Worm (Caenorhabditis elegans) whole organism, L1 larva: ENCODE measurements around the gene penr-1.
A peak's percentile ranks its signal among the peaks of the same experiment; 100 is the strongest.

Experiments
- C16A3.4 ChIP-seq: fragments of 150-350 bp; optimal IDR thresholded peaks from 2 replicates; lab custom pipeline; 2014; ENCODE audit warnings: missing biosample characterization, missing genetic modification characterization
- F16B12.6 ChIP-seq: fragments of 150-350 bp; optimal IDR thresholded peaks from 2 replicates; lab custom pipeline; 2014; ENCODE audit warnings: missing biosample characterization, missing genetic modification characterization
- alr-1 ChIP-seq: fragments of 200-800 bp; sonication (Bioruptor generic); optimal IDR thresholded peaks from 2 replicates; lab custom pipeline; 2018; ENCODE audit warnings: borderline replicate concordance, mild to moderate bottlenecking, missing genetic modification characterization, missing compliant biosample characterization
- aly-2 ChIP-seq: fragments of 150-350 bp; optimal IDR thresholded peaks from 2 replicates; lab custom pipeline; 2014; ENCODE audit warnings: missing biosample characterization, missing genetic modification characterization
- blmp-1 ChIP-seq: fragments of 150-350 bp; optimal IDR thresholded peaks from 2 replicates; lab custom pipeline; 2014; ENCODE audit warnings: missing biosample characterization, missing genetic modification characterization
- ceh-63 ChIP-seq: fragments of 200-800 bp; sonication (Bioruptor generic); optimal IDR thresholded peaks from 2 replicates; lab custom pipeline; 2018; ENCODE audit warnings: mild to moderate bottlenecking, missing genetic modification characterization, missing compliant biosample characterization
- ceh-82 ChIP-seq, 3 experiments: fragments of 150-350 bp in 1 of 3; sonication (generic microtip) in 2 of 3; optimal IDR thresholded peaks; 2 replicates each; lab custom pipeline; 2014 to 2017; ENCODE audit warnings: missing biosample characterization in 3 of 3, missing genetic modification characterization in 3 of 3
- ceh-88 ChIP-seq: fragments of 200-800 bp; sonication (Bioruptor generic); IDR thresholded peaks from 2 replicates; pipeline ENCODE4 v1.3.6; 2022; ENCODE audit warnings: missing genetic modification characterization, missing compliant biosample characterization
- ceh-90 ChIP-seq: sonication (generic microtip); optimal IDR thresholded peaks from 2 replicates; lab custom pipeline; 2016; ENCODE audit warnings: missing genetic modification characterization, missing compliant biosample characterization
- dpl-1 ChIP-seq, 3 experiments: fragments of 150-350 bp in 2 of 3; sonication (generic microtip) in 1 of 3; optimal IDR thresholded peaks; 2 replicates each; lab custom pipeline; 2014 to 2017; ENCODE audit warnings: missing biosample characterization in 3 of 3, missing genetic modification characterization in 3 of 3, missing genetic modification reagents in 3 of 3
- efl-3 ChIP-seq: fragments of 200-800 bp; sonication (Bioruptor generic); optimal IDR thresholded peaks from 2 replicates; lab custom pipeline; 2018; ENCODE audit warnings: mild to moderate bottlenecking, missing genetic modification characterization, missing compliant biosample characterization
- egl-13 ChIP-seq: sonication (generic microtip); optimal IDR thresholded peaks from 2 replicates; lab custom pipeline; 2016; ENCODE audit warnings: missing genotype, missing genetic modification reagents, missing genetic modification characterization, missing compliant biosample characterization
- egl-27 ChIP-seq, 2 experiments: fragments of 150-350 bp in 1 of 2; sonication (generic microtip); optimal IDR thresholded peaks; 3 replicates each; lab custom pipeline; 2017 to 2018; ENCODE audit warnings: missing biosample characterization in 2 of 2, missing genetic modification characterization in 2 of 2, missing genetic modification reagents in 2 of 2
- elt-2 ChIP-seq: sonication (generic microtip); optimal IDR thresholded peaks from 2 replicates; lab custom pipeline; 2016; ENCODE audit warnings: missing genetic modification characterization, mild to moderate bottlenecking, inconsistent platforms, missing compliant biosample characterization, missing genetic modification reagents
- ets-5 ChIP-seq: fragments of 200-800 bp; sonication (Bioruptor generic); IDR thresholded peaks from 2 replicates; pipeline ENCODE4 v1.3.6; 2022; ENCODE audit warnings: missing genetic modification characterization, missing compliant biosample characterization
- fkh-10 ChIP-seq: sonication (generic microtip); optimal IDR thresholded peaks from 2 replicates; lab custom pipeline; 2017; ENCODE audit warnings: missing biosample characterization, missing genetic modification reagents, missing genetic modification characterization
- fos-1 ChIP-seq: fragments of 150-350 bp; optimal IDR thresholded peaks from 2 replicates; lab custom pipeline; 2014; ENCODE audit warnings: missing biosample characterization, missing genetic modification characterization
- hlh-17 ChIP-seq: fragments of 200-800 bp; sonication (Bioruptor generic); optimal IDR thresholded peaks from 2 replicates; lab custom pipeline; 2018; ENCODE audit warnings: missing genetic modification characterization, mild to moderate bottlenecking, missing compliant biosample characterization, moderate library complexity, borderline replicate concordance
- hlh-4 ChIP-seq: sonication (generic microtip); optimal IDR thresholded peaks from 2 replicates; lab custom pipeline; 2016; ENCODE audit warnings: mild to moderate bottlenecking, missing genetic modification characterization, missing compliant biosample characterization
- irx-1 ChIP-seq: sonication (generic microtip); optimal IDR thresholded peaks from 2 replicates; lab custom pipeline; 2016; ENCODE audit warnings: missing genetic modification characterization, missing compliant biosample characterization
- isw-1 ChIP-seq: fragments of 200-800 bp; sonication (Bioruptor generic); IDR thresholded peaks from 2 replicates; pipeline ENCODE4 v1.3.6; 2022; ENCODE audit warnings: missing genetic modification characterization, missing compliant biosample characterization
- lin-13 ChIP-seq: fragments of 150-350 bp; optimal IDR thresholded peaks from 2 replicates; lab custom pipeline; 2014; ENCODE audit warnings: missing biosample characterization, missing genetic modification reagents, missing genetic modification characterization
- lin-14 ChIP-seq: fragments of 200-800 bp; sonication (Bioruptor generic); optimal IDR thresholded peaks from 2 replicates; lab custom pipeline; 2018; ENCODE audit warnings: mild to moderate bottlenecking, missing genetic modification characterization, moderate library complexity, missing compliant biosample characterization
- lin-15B ChIP-seq: fragments of 150-350 bp; sonication (generic microtip); optimal IDR thresholded peaks from 3 replicates; lab custom pipeline; 2014; ENCODE audit warnings: missing biosample characterization, missing genetic modification characterization
- lin-35 ChIP-seq, 2 experiments: fragments of 150-350 bp; optimal IDR thresholded peaks; 2 replicates each; lab custom pipeline; 2014; ENCODE audit warnings: missing biosample characterization in 2 of 2, missing genetic modification characterization in 2 of 2, missing genetic modification reagents in 2 of 2
- lir-3 ChIP-seq: sonication (generic microtip); optimal IDR thresholded peaks from 2 replicates; lab custom pipeline; 2016; ENCODE audit warnings: mild to moderate bottlenecking, missing genetic modification characterization, moderate library complexity, missing compliant biosample characterization; ENCODE audit not compliant: poor library complexity
- lsy-2 ChIP-seq, 2 experiments: fragments of 150-350 bp; optimal IDR thresholded peaks; 2 replicates each; lab custom pipeline; 2014; ENCODE audit warnings: missing biosample characterization in 2 of 2, missing genetic modification characterization in 2 of 2
- mdl-1 ChIP-seq, 2 experiments: fragments of 150-350 bp; optimal IDR thresholded peaks; 2 replicates each; lab custom pipeline; 2014 to 2017; ENCODE audit warnings: missing biosample characterization in 2 of 2, missing genetic modification characterization in 2 of 2, inconsistent platforms in 1 of 2
- mef-2 ChIP-seq: fragments of 150-350 bp; optimal IDR thresholded peaks from 2 replicates; lab custom pipeline; 2014; ENCODE audit warnings: missing biosample characterization, missing genetic modification characterization
- mep-1 ChIP-seq: fragments of 150-350 bp; optimal IDR thresholded peaks from 2 replicates; lab custom pipeline; 2014; ENCODE audit warnings: missing biosample characterization, missing genetic modification characterization
- nhr-11 ChIP-seq: fragments of 150-350 bp; optimal IDR thresholded peaks from 2 replicates; lab custom pipeline; 2014; ENCODE audit warnings: missing biosample characterization, missing genetic modification characterization
- nhr-20 ChIP-seq: sonication (generic microtip); optimal IDR thresholded peaks from 2 replicates; lab custom pipeline; 2016; ENCODE audit warnings: mild to moderate bottlenecking, missing genetic modification characterization, missing compliant biosample characterization
- nhr-237 ChIP-seq: fragments of 150-350 bp; optimal IDR thresholded peaks from 2 replicates; lab custom pipeline; 2014; ENCODE audit warnings: missing biosample characterization, missing genetic modification characterization
- nhr-47 ChIP-seq: sonication (generic microtip); optimal IDR thresholded peaks from 2 replicates; lab custom pipeline; 2016; ENCODE audit warnings: mild to moderate bottlenecking, missing genetic modification characterization, moderate library complexity, missing compliant biosample characterization
- nhr-76 ChIP-seq: sonication (generic microtip); optimal IDR thresholded peaks from 2 replicates; lab custom pipeline; 2017; ENCODE audit warnings: missing biosample characterization, missing genetic modification characterization
- nhr-84 ChIP-seq: sonication (generic microtip); optimal IDR thresholded peaks from 2 replicates; lab custom pipeline; 2017; ENCODE audit warnings: missing biosample characterization, missing genetic modification characterization
- nhr-85 ChIP-seq: sonication (generic microtip); peaks from one replicate; lab custom pipeline; 2016; ENCODE audit warnings: missing genetic modification characterization, inconsistent platforms, missing compliant biosample characterization
- pag-3 ChIP-seq: sonication (generic microtip); optimal IDR thresholded peaks from 2 replicates; lab custom pipeline; 2017; ENCODE audit warnings: missing genetic modification characterization, mild to moderate bottlenecking, missing compliant biosample characterization, antibody characterized with exemption, borderline replicate concordance; ENCODE audit not compliant: insufficient read depth
- rnt-1 ChIP-seq: sonication (generic microtip); optimal IDR thresholded peaks from 2 replicates; lab custom pipeline; 2016; ENCODE audit warnings: mild to moderate bottlenecking, missing genetic modification characterization, moderate library complexity, missing compliant biosample characterization
- skn-1 ChIP-seq: fragments of 150-350 bp; optimal IDR thresholded peaks from 2 replicates; lab custom pipeline; 2014; ENCODE audit warnings: missing biosample characterization, missing genetic modification characterization
- snu-23 ChIP-seq: sonication (generic microtip); optimal IDR thresholded peaks from 2 replicates; lab custom pipeline; 2016; ENCODE audit warnings: missing genetic modification characterization, missing compliant biosample characterization
- sox-4 ChIP-seq: sonication (generic microtip); optimal IDR thresholded peaks from 2 replicates; lab custom pipeline; 2016; ENCODE audit warnings: missing genetic modification characterization, missing compliant biosample characterization
- sptf-1 ChIP-seq: fragments of 150-350 bp; optimal IDR thresholded peaks from 2 replicates; lab custom pipeline; 2014; ENCODE audit warnings: missing biosample characterization, missing genetic modification characterization
- swsn-7 ChIP-seq: sonication (generic microtip); optimal IDR thresholded peaks from 2 replicates; lab custom pipeline; 2016; ENCODE audit warnings: missing genetic modification characterization, missing compliant biosample characterization
- tbx-2 ChIP-seq: sonication (generic microtip); optimal IDR thresholded peaks from 2 replicates; lab custom pipeline; 2016; ENCODE audit warnings: missing genetic modification characterization, missing compliant biosample characterization
- tlp-1 ChIP-seq: fragments of 150-350 bp; optimal IDR thresholded peaks from 2 replicates; lab custom pipeline; 2014; ENCODE audit warnings: missing biosample characterization, missing genetic modification characterization
- unc-30 ChIP-seq: sonication (generic microtip); optimal IDR thresholded peaks from 2 replicates; lab custom pipeline; 2017; ENCODE audit warnings: missing biosample characterization, missing genetic modification characterization
- unc-62 ChIP-seq: fragments of 150-350 bp; optimal IDR thresholded peaks from 2 replicates; lab custom pipeline; 2014; ENCODE audit warnings: missing biosample characterization, missing genetic modification reagents, missing genetic modification characterization
- unc-98 ChIP-seq: fragments of 200-800 bp; sonication (Bioruptor generic); IDR thresholded peaks from 2 replicates; pipeline ENCODE4 v1.3.6; 2022; ENCODE audit warnings: missing genetic modification characterization, missing compliant biosample characterization
- vab-15 ChIP-seq: sonication (generic microtip); optimal IDR thresholded peaks from 2 replicates; lab custom pipeline; 2017; ENCODE audit warnings: missing genotype, mild to moderate bottlenecking, missing genetic modification characterization, missing compliant biosample characterization
- xbp-1 ChIP-seq: sonication (generic microtip); optimal IDR thresholded peaks from 2 replicates; lab custom pipeline; 2016; ENCODE audit warnings: missing genetic modification characterization, missing compliant biosample characterization
- zag-1 ChIP-seq: fragments of 150-350 bp; optimal IDR thresholded peaks from 2 replicates; lab custom pipeline; 2014; ENCODE audit warnings: missing biosample characterization, missing genetic modification characterization
- ztf-11 ChIP-seq, 2 experiments: sonication (generic microtip); optimal IDR thresholded peaks; 2 replicates each; lab custom pipeline; 2016 to 2017; ENCODE audit warnings: missing genetic modification characterization in 2 of 2, missing biosample characterization in 1 of 2, missing compliant biosample characterization in 1 of 2

penr-1 gene

DNA sequence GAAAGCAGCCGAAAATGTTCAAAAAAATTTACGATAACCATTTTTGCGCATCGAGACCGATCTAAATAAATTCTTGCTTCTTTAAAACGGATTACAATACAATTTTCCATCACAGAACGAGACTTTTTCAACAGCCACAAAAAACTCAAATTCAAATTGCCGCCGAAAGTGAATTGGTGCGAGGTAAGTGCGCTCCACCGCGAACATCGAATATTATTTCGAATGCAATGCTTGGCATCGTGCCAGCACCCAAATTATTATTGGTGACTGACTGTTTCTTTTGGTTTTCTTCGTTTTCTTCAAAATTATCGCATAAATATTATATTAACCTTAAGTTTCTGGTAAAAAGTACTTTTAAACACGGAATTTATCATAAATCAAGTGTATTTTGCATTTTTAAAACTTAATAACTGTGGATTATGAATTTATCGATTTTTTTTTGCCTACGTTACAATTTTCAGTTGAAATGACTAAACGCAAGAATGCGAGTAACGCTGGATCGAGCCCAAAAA, at the start of gene penr-1:
Gene penr-1, plus strand, starts transcription at position 462 of the 512 bp plus-strand sequence.
- no peak for TF ChIP-seq efl-3 (GFP tag; lab: Kevin White, UChicago)
- peak; percentile 59 for TF ChIP-seq tbx-2
- TF ChIP-seq xbp-1 (tag; lab: Kevin White, UChicago): peak; percentile 55
- TF ChIP-seq ceh-63 (GFP tag; lab: Kevin White, UChicago): no peak
- peak; percentile 19 for TF ChIP-seq mep-1 (tag; lab: Kevin White, UChicago)
- TF ChIP-seq vab-15: peak; percentile 51
- TF ChIP-seq ceh-82 (tag; optimal IDR thresholded peaks at IDR 0.05; lab: Kevin White, UChicago): peak in 1 of 3 experiments; percentile 42
- peak; percentile 51 to 74 for TF ChIP-seq lsy-2 (tag; optimal IDR thresholded peaks at IDR 0.05; lab: Kevin White, UChicago)
- TF ChIP-seq hlh-17: no peak
- peak; percentile 47 for TF ChIP-seq swsn-7 (tag; lab: Kevin White, UChicago)
- peak; percentile 71 for TF ChIP-seq snu-23
- no peak for TF ChIP-seq sptf-1 (tag; lab: Kevin White, UChicago)
- TF ChIP-seq mdl-1 (tag; optimal IDR thresholded peaks at IDR 0.05; lab: Kevin White, UChicago): peak in 1 of 2 experiments; percentile 29
- TF ChIP-seq lir-3 (tag; lab: Kevin White, UChicago): no peak
- peak; percentile 31 for TF ChIP-seq lin-15B (tag; lab: Kevin White, UChicago)
- no peak for TF ChIP-seq fos-1 (tag; lab: Kevin White, UChicago)
- peak; percentile 38 for TF ChIP-seq skn-1 (tag; lab: Kevin White, UChicago)
- TF ChIP-seq irx-1 (tag; lab: Kevin White, UChicago): peak; percentile 16
- no peak for TF ChIP-seq nhr-11
- TF ChIP-seq aly-2 (tag; lab: Kevin White, UChicago): peak; percentile 20
- no peak for TF ChIP-seq egl-27 (tag; optimal IDR thresholded peaks at IDR 0.05; lab: Kevin White, UChicago)
- TF ChIP-seq ztf-11 (tag; optimal IDR thresholded peaks at IDR 0.05; lab: Kevin White, UChicago): no peak
- TF ChIP-seq lin-35 (GFP tag; optimal IDR thresholded peaks at IDR 0.05; lab: Kevin White, UChicago): peak; percentile 96 to 98
- TF ChIP-seq fkh-10 (GFP tag; lab: Kevin White, UChicago): peak; percentile 6
- TF ChIP-seq ets-5 (GFP tag; lab: Robert Waterston, UW): no peak
- peak; percentile 88 to 94 (median 92) for TF ChIP-seq dpl-1 (GFP tag; optimal IDR thresholded peaks at IDR 0.05; lab: Kevin White, UChicago)
- TF ChIP-seq nhr-84 (tag; lab: Kevin White, UChicago): no peak
- TF ChIP-seq zag-1 (tag; lab: Kevin White, UChicago): no peak
- peak; percentile 59 for TF ChIP-seq lin-14 (GFP tag; lab: Kevin White, UChicago)
- TF ChIP-seq unc-98: no peak
- TF ChIP-seq nhr-85 (tag; lab: Kevin White, UChicago): peak; percentile 75
- no peak for TF ChIP-seq unc-30 (tag; lab: Kevin White, UChicago)
- TF ChIP-seq pag-3 (tag; lab: Kevin White, UChicago): no peak
- no peak for TF ChIP-seq alr-1 (tag; lab: Kevin White, UChicago)
- TF ChIP-seq ceh-90 (tag; lab: Kevin White, UChicago): no peak
- TF ChIP-seq ceh-88 (GFP tag; lab: Robert Waterston, UW): no peak
- no peak for TF ChIP-seq hlh-4
- no peak for TF ChIP-seq isw-1 (GFP tag; lab: Robert Waterston, UW)
- TF ChIP-seq nhr-47 (tag; lab: Kevin White, UChicago): peak; percentile 71
- TF ChIP-seq mef-2 (tag; lab: Kevin White, UChicago): no peak
- TF ChIP-seq F16B12.6 (tag; lab: Kevin White, UChicago): no peak
- peak; percentile 37 for TF ChIP-seq lin-13
- no peak for TF ChIP-seq tlp-1
- TF ChIP-seq elt-2 (tag; lab: Kevin White, UChicago): peak; percentile 3
- peak; percentile 6 for TF ChIP-seq nhr-237 (tag; lab: Kevin White, UChicago)
- no peak for TF ChIP-seq unc-62
- TF ChIP-seq C16A3.4 (tag; lab: Kevin White, UChicago): peak; percentile 67
- TF ChIP-seq nhr-76: no peak
- peak; percentile 6 for TF ChIP-seq egl-13 (tag; lab: Kevin White, UChicago)
- peak; percentile 67 for TF ChIP-seq nhr-20
- peak; percentile 61 for TF ChIP-seq rnt-1 (tag; lab: Kevin White, UChicago)
- peak; percentile 33 for TF ChIP-seq blmp-1 (tag; lab: Kevin White, UChicago)
- no peak for TF ChIP-seq sox-4 (tag; lab: Kevin White, UChicago)
